Fruit fly (Drosophila melanogaster): ENCODE results near the gene CG7530.

CG7530 gene

dm6 chr3R:14748323-14749076, 17.2 kb upstream of the CG7530 start:
- TF ChIP-seq dl (GFP tag; optimal IDR thresholded peaks at IDR 0.05; ENCODE audit: insufficient read depth in 1 of 2, partially characterized antibody in 2 of 2) (peak in 1 of 2 experiments; percentile 5), h (GFP tag; optimal IDR thresholded peaks at IDR 0.05) (no peak), sage (GFP tag; optimal IDR thresholded peaks at IDR 0.05) (no peak)

dm6 chr3R:14747915-14748314, 16.6 kb upstream of the CG7530 start:
- TF ChIP-seq Jra (GFP tag; optimal IDR thresholded peaks at IDR 0.05) (no peak), h (GFP tag; optimal IDR thresholded peaks at IDR 0.05) (no peak)

dm6 chr3R:14747259-14747856, 16.0 kb upstream of the CG7530 start:
- no peak for TF ChIP-seq HLH106 (tag; optimal IDR thresholded peaks at IDR 0.05)
- TF ChIP-seq lola (GFP tag; optimal IDR thresholded peaks at IDR 0.05) = no peak
- TF ChIP-seq Hr83 (GFP tag; optimal IDR thresholded peaks at IDR 0.05; ENCODE audit: poor library complexity, severe bottlenecking) = no peak
- TF ChIP-seq fru (GFP tag; optimal IDR thresholded peaks at IDR 0.05) = no peak
- no peak for TF ChIP-seq pan (optimal IDR thresholded peaks at IDR 0.05)
- TF ChIP-seq Vsx2 (GFP tag; optimal IDR thresholded peaks at IDR 0.05; ENCODE audit: partially characterized antibody) = no peak
- TF ChIP-seq Myc (optimal IDR thresholded peaks at IDR 0.05) = no peak
- TF ChIP-seq woc (GFP tag; optimal IDR thresholded peaks at IDR 0.05) = no peak
- TF ChIP-seq Dif (GFP tag; optimal IDR thresholded peaks at IDR 0.05; ENCODE audit: partially characterized antibody) = no peak
- no peak for TF ChIP-seq brk (GFP tag; optimal IDR thresholded peaks at IDR 0.05)
- no peak for TF ChIP-seq br (GFP tag; optimal IDR thresholded peaks at IDR 0.05)
- TF ChIP-seq sage (GFP tag; optimal IDR thresholded peaks at IDR 0.05) = no peak
- TF ChIP-seq CG32264 (GFP tag; optimal IDR thresholded peaks at IDR 0.05) = no peak
- no peak for TF ChIP-seq OdsH (GFP tag; optimal IDR thresholded peaks at IDR 0.05)
- no peak for TF ChIP-seq dsf (GFP tag; optimal IDR thresholded peaks at IDR 0.05; ENCODE audit: borderline replicate concordance)
- no peak for TF ChIP-seq psq (GFP tag; optimal IDR thresholded peaks at IDR 0.05)
- TF ChIP-seq jim (GFP tag; optimal IDR thresholded peaks at IDR 0.05) = no peak
- TF ChIP-seq ey (GFP tag; optimal IDR thresholded peaks at IDR 0.05) = no peak

- TF ChIP-seq brk (GFP tag; optimal IDR thresholded peaks at IDR 0.05) = no peak
- peak; percentile 52 for TF ChIP-seq rgr (GFP tag; optimal IDR thresholded peaks at IDR 0.05)
- peak; percentile 74 for TF ChIP-seq Hr83 (GFP tag; optimal IDR thresholded peaks at IDR 0.05; ENCODE audit: poor library complexity, severe bottlenecking)
- TF ChIP-seq fru (GFP tag; optimal IDR thresholded peaks at IDR 0.05) = peak; percentile 50
- TF ChIP-seq pan (optimal IDR thresholded peaks at IDR 0.05) = no peak
- peak; percentile 61 for TF ChIP-seq h (GFP tag; optimal IDR thresholded peaks at IDR 0.05)
- peak; percentile 40 for TF ChIP-seq br (GFP tag; optimal IDR thresholded peaks at IDR 0.05)
- TF ChIP-seq dl (GFP tag; optimal IDR thresholded peaks at IDR 0.05; ENCODE audit: insufficient read depth in 1 of 2, partially characterized antibody in 2 of 2) = no peak
- peak; percentile 11 for TF ChIP-seq dmrt93B (GFP tag; optimal IDR thresholded peaks at IDR 0.05)
- TF ChIP-seq dsf (GFP tag; optimal IDR thresholded peaks at IDR 0.05; ENCODE audit: borderline replicate concordance) = no peak
- no peak for TF ChIP-seq CG32264 (GFP tag; optimal IDR thresholded peaks at IDR 0.05)
- TF ChIP-seq Sp1 (GFP tag; optimal IDR thresholded peaks at IDR 0.05) = peak; percentile 61
- TF ChIP-seq HLH106 (tag; optimal IDR thresholded peaks at IDR 0.05) = peak; percentile 23
- no peak for TF ChIP-seq Rel (GFP tag; optimal IDR thresholded peaks at IDR 0.05)
- TF ChIP-seq Rel (tag; optimal IDR thresholded peaks at IDR 0.05) = peak; percentile 44
- no peak for TF ChIP-seq Dif (GFP tag; optimal IDR thresholded peaks at IDR 0.05; ENCODE audit: partially characterized antibody)
- peak; percentile 33 for TF ChIP-seq OdsH (GFP tag; optimal IDR thresholded peaks at IDR 0.05)
- TF ChIP-seq foxo (GFP tag; optimal IDR thresholded peaks at IDR 0.05) = peak in 1 of 2 experiments; percentile 40
Measured at dm6 chr3R:14744339-14745129, 13.2 kb upstream of the CG7530 start.

dm6 chr3R:14743418-14743817, 12.1 kb upstream of the CG7530 start:
- TF ChIP-seq tai (GFP tag; optimal IDR thresholded peaks at IDR 0.05) (no peak), Vsx2 (GFP tag; optimal IDR thresholded peaks at IDR 0.05; ENCODE audit: partially characterized antibody) (no peak), sv (GFP tag; optimal IDR thresholded peaks at IDR 0.05) (no peak), Rel (GFP tag; optimal IDR thresholded peaks at IDR 0.05) (no peak), Rel (tag; optimal IDR thresholded peaks at IDR 0.05) (peak; percentile 3), Mio (GFP tag; optimal IDR thresholded peaks at IDR 0.05) (no peak)
